Fruit fly (Drosophila melanogaster) whole organism, prepupa: ENCODE results near the gene Lcp65Ag2.

ENCODE experiments used
- Blimp-1 ChIP-seq: fragments of 200-800 bp; sonication (Bioruptor generic); optimal IDR thresholded peaks from 3 replicates; lab custom pipeline; 2017; ENCODE audit warnings: missing biosample characterization, missing genetic modification characterization, mild to moderate bottlenecking, moderate library complexity, missing genetic modification reagents
- CG11294 ChIP-seq: fragments of 200-800 bp; sonication (Bioruptor generic); IDR thresholded peaks from 2 replicates; pipeline ENCODE4 v1.3.6; 2022; ENCODE audit warnings: missing biosample characterization, missing genetic modification characterization
- CG11762 ChIP-seq: fragments of 200-800 bp; sonication (Bioruptor generic); optimal IDR thresholded peaks from 3 replicates; lab custom pipeline; 2016; ENCODE audit warnings: missing biosample characterization, missing genetic modification characterization; ENCODE audit not compliant: insufficient read depth
- CG15336 ChIP-seq: fragments of 200-800 bp; sonication (Bioruptor generic); IDR thresholded peaks from 2 replicates; pipeline ENCODE4 v1.3.6; 2022; ENCODE audit warnings: missing biosample characterization, missing genetic modification characterization
- CG16779 ChIP-seq: fragments of 200-800 bp; sonication (Bioruptor generic); optimal IDR thresholded peaks from 3 replicates; lab custom pipeline; 2017; ENCODE audit warnings: missing biosample characterization, mild to moderate bottlenecking, missing genetic modification characterization
- CG31627 ChIP-seq: fragments of 200-800 bp; sonication (Bioruptor generic); optimal IDR thresholded peaks from 3 replicates; lab custom pipeline; 2016; ENCODE audit warnings: missing biosample characterization, missing genetic modification characterization
- CG6854 ChIP-seq: fragments of 200-800 bp; sonication (Bioruptor generic); optimal IDR thresholded peaks from 2 replicates; lab custom pipeline; 2017; ENCODE audit warnings: missing biosample characterization, mild to moderate bottlenecking, missing genetic modification characterization
- Eip93F ChIP-seq: fragments of 200-800 bp; sonication (Bioruptor generic); optimal IDR thresholded peaks from 2 replicates; lab custom pipeline; 2016; ENCODE audit warnings: missing biosample characterization, mild to moderate bottlenecking, missing genetic modification characterization
- Gug ChIP-seq: fragments of 200-800 bp; sonication (Bioruptor generic); IDR thresholded peaks from 2 replicates; pipeline ENCODE4 v1.3.6; 2022; ENCODE audit warnings: missing biosample characterization, missing genetic modification characterization
- Lpt ChIP-seq: fragments of 200-800 bp; sonication (Bioruptor generic); optimal IDR thresholded peaks from 3 replicates; lab custom pipeline; 2016; ENCODE audit warnings: missing biosample characterization, missing genetic modification characterization
- Sox15 ChIP-seq: fragments of 200-800 bp; sonication (Bioruptor generic); optimal IDR thresholded peaks from 3 replicates; lab custom pipeline; 2016; ENCODE audit warnings: missing biosample characterization, missing genetic modification characterization
- esn ChIP-seq: fragments of 200-800 bp; sonication (Bioruptor generic); optimal IDR thresholded peaks from 2 replicates; lab custom pipeline; 2016; ENCODE audit warnings: missing biosample characterization, mild to moderate bottlenecking, missing genetic modification characterization, moderate library complexity
- salr ChIP-seq, 2 experiments: fragments of 200-800 bp; sonication (Bioruptor generic); optimal IDR thresholded peaks; 3 replicates each; lab custom pipeline; 2016 to 2018; ENCODE audit warnings: missing biosample characterization in 2 of 2, missing genetic modification characterization in 2 of 2, mild to moderate bottlenecking in 1 of 2

DNA sequence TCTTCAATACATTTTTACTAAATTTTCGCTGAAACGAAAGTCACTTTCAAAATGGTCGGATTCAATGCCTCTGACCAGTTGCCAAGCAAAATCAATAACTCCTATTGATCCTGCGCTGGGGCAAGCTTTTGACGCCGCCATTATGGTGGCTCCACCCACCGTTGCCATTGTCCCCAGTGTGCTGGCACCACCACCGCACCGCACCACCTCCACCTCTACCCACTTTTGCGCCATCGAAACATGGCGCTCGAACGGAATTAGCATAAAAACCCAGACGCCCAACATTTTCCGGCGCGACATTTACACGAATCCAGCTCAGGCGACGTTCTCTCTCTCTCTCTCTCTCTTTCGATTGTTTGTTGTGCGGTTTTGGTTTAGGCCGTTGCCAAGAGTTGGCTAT, 16.5 kb downstream of the Lcp65Ag2 start:
- TF ChIP-seq CG16779 (tag; lab: Kevin White, UChicago) = no peak
- no peak for TF ChIP-seq CG31627 (GFP tag; lab: Kevin White, UChicago)
- TF ChIP-seq esn (GFP tag; lab: Kevin White, UChicago) = no peak
- TF ChIP-seq Blimp-1 (GFP tag; lab: Kevin White, UChicago) = no peak
- no peak for TF ChIP-seq Gug (GFP tag; lab: Robert Waterston, UW)
- TF ChIP-seq CG15336 (GFP tag; lab: Robert Waterston, UW) = no peak
- TF ChIP-seq Eip93F = no peak
- no peak for TF ChIP-seq Sox15 (GFP tag; lab: Kevin White, UChicago)
- no peak for TF ChIP-seq CG11294 (GFP tag; lab: Robert Waterston, UW)
- TF ChIP-seq Lpt (GFP tag; lab: Kevin White, UChicago) = no peak
- no peak for TF ChIP-seq salr (GFP tag; optimal IDR thresholded peaks at IDR 0.05; lab: Kevin White, UChicago)
- TF ChIP-seq CG11762 (GFP tag; lab: Kevin White, UChicago) = no peak
- TF ChIP-seq CG6854 = no peak
